Worm (Caenorhabditis elegans): Measurements from ENCODE around the gene ZK899.2.

- TF ChIP-seq ceh-83 (GFP tag; optimal IDR thresholded peaks at IDR 0.05) (no peak), unc-120 (tag; optimal IDR thresholded peaks at IDR 0.05; ENCODE audit: poor library complexity, severe bottlenecking) (no peak), ztf-11 (tag; optimal IDR thresholded peaks at IDR 0.05) (no peak), mep-1 (tag; optimal IDR thresholded peaks at IDR 0.05) (no peak), sptf-1 (tag; optimal IDR thresholded peaks at IDR 0.05) (peak; percentile 23), ces-1 (GFP tag; optimal IDR thresholded peaks at IDR 0.05) (no peak), pha-4 (tag; optimal IDR thresholded peaks at IDR 0.05) (no peak), unc-39 (tag; optimal IDR thresholded peaks at IDR 0.05) (no peak), hlh-1 (tag; optimal IDR thresholded peaks at IDR 0.05) (no peak), nhr-237 (tag; optimal IDR thresholded peaks at IDR 0.05) (no peak), sem-2 (GFP tag; optimal IDR thresholded peaks at IDR 0.05) (no peak)
These were observed 42.9 kb upstream of the ZK899.2 start for ce11 chrX:9494661-9495060.
